Fruit fly (Drosophila melanogaster): ENCODE measurements around the gene SA2.

dm6 chr3L:1391993-1392952 lies 45.4 kb downstream of the SA2 start:
- no peak for TF ChIP-seq bab1 (GFP tag; optimal IDR thresholded peaks at IDR 0.05)
- no peak for TF ChIP-seq CG12768 (GFP tag; optimal IDR thresholded peaks at IDR 0.05)
- TF ChIP-seq Crg-1 (GFP tag; optimal IDR thresholded peaks at IDR 0.05): no peak
- TF ChIP-seq pad (GFP tag; optimal IDR thresholded peaks at IDR 0.05): no peak
- TF ChIP-seq CG11617 (GFP tag; optimal IDR thresholded peaks at IDR 0.05): no peak
- no peak for TF ChIP-seq CG5204 (GFP tag; optimal IDR thresholded peaks at IDR 0.05)
- TF ChIP-seq CG33017 (tag; optimal IDR thresholded peaks at IDR 0.05): no peak
- TF ChIP-seq cic (GFP tag; optimal IDR thresholded peaks at IDR 0.05): no peak
- TF ChIP-seq ovo (GFP tag; optimal IDR thresholded peaks at IDR 0.05): no peak
- TF ChIP-seq CG7101 (tag; optimal IDR thresholded peaks at IDR 0.05): no peak
